Worm (Caenorhabditis elegans) whole organism, late embryonic: ENCODE results near the gene F01D5.6.

ENCODE experiments used
- C38D4.7 ChIP-seq: fragments of 200-800 bp; sonication (Bioruptor generic); optimal IDR thresholded peaks from 2 replicates; lab custom pipeline; 2018; ENCODE audit warnings: mild to moderate bottlenecking, missing genetic modification characterization, moderate library complexity, missing compliant biosample characterization
- F13H6.1 ChIP-seq: sonication (generic microtip); optimal IDR thresholded peaks from 2 replicates; lab custom pipeline; 2016; ENCODE audit warnings: missing genetic modification characterization, missing compliant biosample characterization
- K02D7.2 ChIP-seq: sonication (generic microtip); optimal IDR thresholded peaks from 2 replicates; lab custom pipeline; 2017; ENCODE audit warnings: mild to moderate bottlenecking, missing genetic modification characterization, missing compliant biosample characterization
- ahr-1 ChIP-seq: sonication (generic microtip); optimal IDR thresholded peaks from 2 replicates; lab custom pipeline; 2016; ENCODE audit warnings: missing genetic modification characterization, missing compliant biosample characterization
- ceh-14 ChIP-seq: sonication (generic microtip); optimal IDR thresholded peaks from 2 replicates; lab custom pipeline; 2016; ENCODE audit warnings: missing genotype, missing genetic modification characterization, missing compliant biosample characterization
- ceh-19 ChIP-seq: fragments of 200-800 bp; sonication (Bioruptor generic); optimal IDR thresholded peaks from 2 replicates; lab custom pipeline; 2018; ENCODE audit warnings: mild to moderate bottlenecking, missing genetic modification characterization, missing compliant biosample characterization
- ceh-2 ChIP-seq: sonication (generic microtip); optimal IDR thresholded peaks from 2 replicates; lab custom pipeline; 2016; ENCODE audit warnings: missing genotype, missing genetic modification characterization, missing compliant biosample characterization
- ceh-22 ChIP-seq: sonication (generic microtip); optimal IDR thresholded peaks from 2 replicates; lab custom pipeline; 2017; ENCODE audit warnings: missing biosample characterization, missing genetic modification characterization
- ceh-24 ChIP-seq: sonication (generic microtip); optimal IDR thresholded peaks from 2 replicates; lab custom pipeline; 2016; ENCODE audit warnings: mild to moderate bottlenecking, missing genetic modification characterization, missing compliant biosample characterization
- ceh-48 ChIP-seq: sonication (generic microtip); optimal IDR thresholded peaks from 2 replicates; lab custom pipeline; 2016; ENCODE audit warnings: missing genetic modification characterization, inconsistent platforms, missing compliant biosample characterization
- ceh-9 ChIP-seq: sonication (generic microtip); optimal IDR thresholded peaks from 2 replicates; lab custom pipeline; 2016; ENCODE audit warnings: mild to moderate bottlenecking, missing genetic modification characterization, inconsistent platforms, missing compliant biosample characterization
- che-1 ChIP-seq: sonication (generic microtip); optimal IDR thresholded peaks from 2 replicates; lab custom pipeline; 2016; ENCODE audit warnings: mild to moderate bottlenecking, missing genetic modification characterization, missing compliant biosample characterization
- dmd-4 ChIP-seq: sonication (generic microtip); optimal IDR thresholded peaks from 2 replicates; lab custom pipeline; 2016; ENCODE audit warnings: borderline replicate concordance, missing genetic modification characterization, missing compliant biosample characterization
- elt-2 ChIP-seq: sonication (generic microtip); optimal IDR thresholded peaks from 2 replicates; lab custom pipeline; 2016; ENCODE audit warnings: missing genetic modification reagents, missing genetic modification characterization, missing compliant biosample characterization
- eyg-1 ChIP-seq: sonication (generic microtip); optimal IDR thresholded peaks from 2 replicates; lab custom pipeline; 2016; ENCODE audit warnings: missing genotype, missing genetic modification characterization, missing compliant biosample characterization
- fkh-6 ChIP-seq: sonication (generic microtip); optimal IDR thresholded peaks from 2 replicates; lab custom pipeline; 2016; ENCODE audit warnings: missing genetic modification characterization, missing compliant biosample characterization
- gmeb-2 ChIP-seq: sonication (generic microtip); optimal IDR thresholded peaks from 2 replicates; lab custom pipeline; 2016; ENCODE audit warnings: missing genetic modification characterization, inconsistent platforms, missing compliant biosample characterization
- hlh-13 ChIP-seq: fragments of 200-800 bp; sonication (Bioruptor generic); optimal IDR thresholded peaks from 2 replicates; lab custom pipeline; 2018; ENCODE audit warnings: mild to moderate bottlenecking, missing genetic modification characterization, missing compliant biosample characterization
- hlh-30 ChIP-seq: sonication (generic microtip); optimal IDR thresholded peaks from 2 replicates; lab custom pipeline; 2017; ENCODE audit warnings: antibody characterized with exemption, missing genetic modification characterization, missing compliant biosample characterization; ENCODE audit not compliant: insufficient read depth
- hlh-8 ChIP-seq: sonication (generic microtip); optimal IDR thresholded peaks from 2 replicates; lab custom pipeline; 2016; ENCODE audit warnings: missing genotype, missing genetic modification characterization, missing compliant biosample characterization
- lin-11 ChIP-seq: fragments of 200-800 bp; sonication (Bioruptor generic); optimal IDR thresholded peaks from 2 replicates; lab custom pipeline; 2018; ENCODE audit warnings: mild to moderate bottlenecking, missing genetic modification characterization, missing compliant biosample characterization
- mec-3 ChIP-seq: sonication (generic microtip); optimal IDR thresholded peaks from 2 replicates; lab custom pipeline; 2016; ENCODE audit warnings: borderline replicate concordance, missing genetic modification characterization, missing compliant biosample characterization
- nhr-11 ChIP-seq: fragments of 150-350 bp; optimal IDR thresholded peaks from 2 replicates; lab custom pipeline; 2014; ENCODE audit warnings: missing biosample characterization, missing genetic modification characterization
- pat-9 ChIP-seq: fragments of 200-800 bp; sonication (Bioruptor generic); optimal IDR thresholded peaks from 2 replicates; lab custom pipeline; 2018; ENCODE audit warnings: mild to moderate bottlenecking, missing genetic modification characterization, moderate library complexity, missing compliant biosample characterization
- pros-1 ChIP-seq: fragments of 150-350 bp; optimal IDR thresholded peaks from 2 replicates; lab custom pipeline; 2014; ENCODE audit warnings: missing biosample characterization, missing genetic modification reagents, missing genetic modification characterization
- ref-2 ChIP-seq: sonication (generic microtip); optimal IDR thresholded peaks from 2 replicates; lab custom pipeline; 2016; ENCODE audit warnings: missing genetic modification characterization, missing compliant biosample characterization
- rnt-1 ChIP-seq: sonication (generic microtip); optimal IDR thresholded peaks from 2 replicates; lab custom pipeline; 2016; ENCODE audit warnings: missing genetic modification characterization, missing compliant biosample characterization
- sdc-2 ChIP-seq: sonication (generic microtip); optimal IDR thresholded peaks from 2 replicates; lab custom pipeline; 2016; ENCODE audit warnings: missing genotype, missing genetic modification characterization, missing compliant biosample characterization
- sox-2 ChIP-seq: fragments of 200-800 bp; sonication (Bioruptor generic); IDR thresholded peaks from 2 replicates; pipeline ENCODE4 v1.3.6; 2022; ENCODE audit warnings: missing genetic modification reagents, missing genetic modification characterization, missing compliant biosample characterization
- syd-9 ChIP-seq: sonication (generic microtip); optimal IDR thresholded peaks from 2 replicates; lab custom pipeline; 2016; ENCODE audit warnings: mild to moderate bottlenecking, missing genetic modification characterization, moderate library complexity, missing compliant biosample characterization
- tbx-2 ChIP-seq: sonication (generic microtip); optimal IDR thresholded peaks from 2 replicates; lab custom pipeline; 2016; ENCODE audit warnings: missing genetic modification characterization, missing compliant biosample characterization
- unc-42 ChIP-seq: sonication (generic microtip); optimal IDR thresholded peaks from 2 replicates; lab custom pipeline; 2016; ENCODE audit warnings: missing genotype, missing genetic modification characterization, missing compliant biosample characterization
- unc-55 ChIP-seq: sonication (generic microtip); optimal IDR thresholded peaks from 2 replicates; lab custom pipeline; 2017; ENCODE audit warnings: missing biosample characterization, missing genetic modification reagents, missing genetic modification characterization
- unc-86 ChIP-seq: sonication (generic microtip); optimal IDR thresholded peaks from 2 replicates; lab custom pipeline; 2016; ENCODE audit warnings: missing genetic modification characterization, missing compliant biosample characterization
- zip-5 ChIP-seq: sonication (generic microtip); optimal IDR thresholded peaks from 2 replicates; lab custom pipeline; 2016; ENCODE audit warnings: missing genetic modification characterization, missing compliant biosample characterization
- ztf-16 ChIP-seq: sonication (generic microtip); optimal IDR thresholded peaks from 2 replicates; lab custom pipeline; 2017; ENCODE audit warnings: missing genetic modification characterization, missing compliant biosample characterization

F01D5.6 gene

ce11 chrII:13991741-13992140 lies 14.6 kb upstream of the F01D5.6 start, which contains the start of gene Y39G8B.5:
Y39G8B.5 (minus strand) TSS chrII:13991841.
- TF ChIP-seq mec-3 (tag; lab: Kevin White, UChicago) (no peak), rnt-1 (tag; lab: Kevin White, UChicago) (no peak), lin-11 (tag; lab: Kevin White, UChicago) (no peak), nhr-11 (tag; lab: Kevin White, UChicago) (no peak), ceh-14 (tag; lab: Kevin White, UChicago) (no peak), pat-9 (no peak), pros-1 (tag; lab: Kevin White, UChicago) (no peak), ahr-1 (no peak), unc-55 (GFP tag; lab: Kevin White, UChicago) (no peak), elt-2 (no peak), ref-2 (no peak), hlh-30 (tag; lab: Kevin White, UChicago) (no peak), ceh-9 (no peak), hlh-13 (GFP tag; lab: Kevin White, UChicago) (no peak), sdc-2 (tag; lab: Kevin White, UChicago) (no peak), ceh-48 (no peak)
- TF ChIP-seq, all 69 proteins: peak for 0

ce11 chrII:13994934-13995333 lies 11.4 kb upstream of the F01D5.6 start, which contains the start of gene Y39G8B.7:
Y39G8B.7 (minus strand) TSS chrII:13995034.
- TF ChIP-seq ceh-48 = no peak
- TF ChIP-seq ceh-2 (tag; lab: Kevin White, UChicago) = no peak
- no peak for TF ChIP-seq lin-11 (tag; lab: Kevin White, UChicago)
- TF ChIP-seq hlh-13 (GFP tag; lab: Kevin White, UChicago) = no peak
- no peak for TF ChIP-seq syd-9 (tag; lab: Kevin White, UChicago)
- TF ChIP-seq hlh-8 (tag; lab: Kevin White, UChicago) = no peak
- TF ChIP-seq ceh-24 (tag; lab: Kevin White, UChicago) = no peak
- no peak for TF ChIP-seq zip-5 (tag; lab: Kevin White, UChicago)
- TF ChIP-seq ceh-22 (tag; lab: Kevin White, UChicago) = no peak
- TF ChIP-seq ztf-16 (tag; lab: Kevin White, UChicago) = no peak
- no peak for TF ChIP-seq K02D7.2 (tag; lab: Kevin White, UChicago)
- TF ChIP-seq C38D4.7 = no peak

- no peak for TF ChIP-seq fkh-6 (tag; lab: Kevin White, UChicago)
- no peak for TF ChIP-seq unc-42
- no peak for TF ChIP-seq K02D7.2 (tag; lab: Kevin White, UChicago)
- no peak for TF ChIP-seq dmd-4 (tag; lab: Kevin White, UChicago)
- no peak for TF ChIP-seq ceh-19
- no peak for TF ChIP-seq unc-86
- no peak for TF ChIP-seq sox-2 (GFP tag; lab: Robert Waterston, UW)
- no peak for TF ChIP-seq F13H6.1 (tag; lab: Kevin White, UChicago)
- TF ChIP-seq gmeb-2 (tag; lab: Kevin White, UChicago) = no peak
- no peak for TF ChIP-seq ref-2
- TF ChIP-seq che-1 = no peak
- TF ChIP-seq hlh-13 (GFP tag; lab: Kevin White, UChicago) = no peak
- no peak for TF ChIP-seq eyg-1 (tag; lab: Kevin White, UChicago)
- TF ChIP-seq zip-5 (tag; lab: Kevin White, UChicago) = no peak
- no peak for TF ChIP-seq tbx-2
Measured at ce11 chrII:13997477-13997876, 8.8 kb upstream of the F01D5.6 start, which contains the start of gene F01D5.1. F01D5.1 (minus strand) TSS chrII:13997581.

ce11 chrII:13997989-13998388 lies 8.3 kb upstream of the F01D5.6 start:
- TF ChIP-seq ref-2 = no peak
- TF ChIP-seq elt-2 = peak; percentile 13
